Fruit fly (Drosophila melanogaster) whole organism, prepupa: ENCODE data around the gene CG15308.
A peak's percentile ranks its signal among the peaks of the same experiment; 100 is the strongest.

Source experiments
- Blimp-1 ChIP-seq: fragments of 200-800 bp; sonication (Bioruptor generic); optimal IDR thresholded peaks from 3 replicates; lab custom pipeline; 2017; ENCODE audit warnings: missing biosample characterization, missing genetic modification characterization, mild to moderate bottlenecking, moderate library complexity, missing genetic modification reagents
- CG10669 ChIP-seq: fragments of 200-800 bp; sonication (Bioruptor generic); optimal IDR thresholded peaks from 3 replicates; lab custom pipeline; 2018; ENCODE audit warnings: missing biosample characterization, mild to moderate bottlenecking, missing genetic modification characterization, moderate library complexity
- CG11294 ChIP-seq: fragments of 200-800 bp; sonication (Bioruptor generic); IDR thresholded peaks from 2 replicates; pipeline ENCODE4 v1.3.6; 2022; ENCODE audit warnings: missing biosample characterization, missing genetic modification characterization
- CG11902 ChIP-seq: fragments of 200-800 bp; sonication (Bioruptor generic); optimal IDR thresholded peaks from 3 replicates; lab custom pipeline; 2016; ENCODE audit warnings: missing biosample characterization, missing genetic modification characterization
- CG1621 ChIP-seq: fragments of 200-800 bp; sonication (Bioruptor generic); optimal IDR thresholded peaks from 3 replicates; lab custom pipeline; 2018; ENCODE audit warnings: missing biosample characterization, mild to moderate bottlenecking, missing genetic modification characterization
- CG31627 ChIP-seq: fragments of 200-800 bp; sonication (Bioruptor generic); optimal IDR thresholded peaks from 3 replicates; lab custom pipeline; 2016; ENCODE audit warnings: missing biosample characterization, missing genetic modification characterization
- CG32006 ChIP-seq: fragments of 200-800 bp; sonication (Bioruptor generic); optimal IDR thresholded peaks from 3 replicates; lab custom pipeline; 2017; ENCODE audit warnings: missing biosample characterization, mild to moderate bottlenecking, missing genetic modification characterization
- CG3919 ChIP-seq: fragments of 200-800 bp; sonication (Bioruptor generic); optimal IDR thresholded peaks from 3 replicates; lab custom pipeline; 2016; ENCODE audit warnings: missing biosample characterization, missing genetic modification characterization
- CG4318 ChIP-seq: fragments of 200-800 bp; sonication (Bioruptor generic); optimal IDR thresholded peaks from 3 replicates; lab custom pipeline; 2017; ENCODE audit warnings: missing biosample characterization, mild to moderate bottlenecking, missing genetic modification characterization
- CG6163 ChIP-seq: fragments of 200-800 bp; sonication (Bioruptor generic); IDR thresholded peaks from 3 replicates; pipeline ENCODE4 v1.3.6; 2022; ENCODE audit warnings: missing biosample characterization, missing genetic modification characterization
- CG6276 ChIP-seq: fragments of 200-800 bp; sonication (Bioruptor generic); optimal IDR thresholded peaks from 2 replicates; lab custom pipeline; 2017; ENCODE audit warnings: missing biosample characterization, mild to moderate bottlenecking, missing genetic modification characterization
- CG6792 ChIP-seq: fragments of 200-800 bp; sonication (Bioruptor generic); optimal IDR thresholded peaks from 3 replicates; lab custom pipeline; 2016; ENCODE audit warnings: missing biosample characterization, missing genetic modification characterization
- CG6854 ChIP-seq: fragments of 200-800 bp; sonication (Bioruptor generic); optimal IDR thresholded peaks from 2 replicates; lab custom pipeline; 2017; ENCODE audit warnings: missing biosample characterization, mild to moderate bottlenecking, missing genetic modification characterization
- CG7368 ChIP-seq: fragments of 200-800 bp; sonication (Bioruptor generic); optimal IDR thresholded peaks from 3 replicates; lab custom pipeline; 2016; ENCODE audit warnings: missing biosample characterization, missing genetic modification characterization
- CG8119 ChIP-seq: fragments of 200-800 bp; sonication (Bioruptor generic); IDR thresholded peaks from 3 replicates; pipeline ENCODE4 v1.3.6; 2022; ENCODE audit warnings: missing biosample characterization, missing genetic modification characterization
- CG8319 ChIP-seq: fragments of 200-800 bp; sonication (Bioruptor generic); optimal IDR thresholded peaks from 3 replicates; lab custom pipeline; 2016; ENCODE audit warnings: missing biosample characterization, missing genetic modification characterization
- CG8632 ChIP-seq: fragments of 200-800 bp; sonication (Bioruptor generic); optimal IDR thresholded peaks from 3 replicates; lab custom pipeline; 2016; ENCODE audit warnings: missing biosample characterization, missing genetic modification characterization
- Eip75B ChIP-seq: fragments of 200-800 bp; sonication (Bioruptor generic); optimal IDR thresholded peaks from 3 replicates; lab custom pipeline; 2016; ENCODE audit warnings: missing biosample characterization, missing genetic modification characterization
- Eip78C ChIP-seq: fragments of 200-800 bp; sonication (Bioruptor generic); peaks from one replicate; lab custom pipeline; 2016; ENCODE audit warnings: missing biosample characterization, missing genetic modification characterization
- Eip93F ChIP-seq: fragments of 200-800 bp; sonication (Bioruptor generic); optimal IDR thresholded peaks from 2 replicates; lab custom pipeline; 2016; ENCODE audit warnings: missing biosample characterization, mild to moderate bottlenecking, missing genetic modification characterization
- Ets21C ChIP-seq: fragments of 200-800 bp; sonication (Bioruptor generic); optimal IDR thresholded peaks from 3 replicates; lab custom pipeline; 2016; ENCODE audit warnings: missing biosample characterization, missing genetic modification characterization
- Ets96B ChIP-seq: fragments of 200-800 bp; optimal IDR thresholded peaks from 2 replicates; lab custom pipeline; 2019; ENCODE audit warnings: missing biosample characterization, mild to moderate bottlenecking, missing genetic modification characterization, moderate library complexity
- Gug ChIP-seq: fragments of 200-800 bp; sonication (Bioruptor generic); IDR thresholded peaks from 2 replicates; pipeline ENCODE4 v1.3.6; 2022; ENCODE audit warnings: missing biosample characterization, missing genetic modification characterization
- Hr38 ChIP-seq: sonication (Bioruptor generic); optimal IDR thresholded peaks from 2 replicates; lab custom pipeline; 2016; ENCODE audit warnings: missing biosample characterization, missing genetic modification characterization
- Hr39 ChIP-seq: fragments of 200-800 bp; sonication (Bioruptor generic); optimal IDR thresholded peaks from 2 replicates; lab custom pipeline; 2016; ENCODE audit warnings: missing biosample characterization, missing genetic modification characterization
- Hr4 ChIP-seq: fragments of 200-800 bp; sonication (Bioruptor generic); optimal IDR thresholded peaks from 3 replicates; lab custom pipeline; 2016; ENCODE audit warnings: missing biosample characterization, missing genetic modification characterization
- Lpt ChIP-seq: fragments of 200-800 bp; sonication (Bioruptor generic); optimal IDR thresholded peaks from 3 replicates; lab custom pipeline; 2016; ENCODE audit warnings: missing biosample characterization, missing genetic modification characterization
- Met ChIP-seq: fragments of 200-800 bp; sonication (Bioruptor generic); optimal IDR thresholded peaks from 3 replicates; lab custom pipeline; 2016; ENCODE audit warnings: missing biosample characterization, missing genetic modification characterization
- OdsH ChIP-seq: fragments of 200-800 bp; sonication (Bioruptor generic); optimal IDR thresholded peaks from 3 replicates; lab custom pipeline; 2016; ENCODE audit warnings: missing biosample characterization, missing genetic modification characterization
- Smox ChIP-seq: fragments of 200-800 bp; sonication (Bioruptor generic); optimal IDR thresholded peaks from 3 replicates; lab custom pipeline; 2016; ENCODE audit warnings: missing biosample characterization, missing genetic modification characterization
- Sox14 ChIP-seq: fragments of 200-800 bp; sonication (Bioruptor generic); optimal IDR thresholded peaks from 3 replicates; lab custom pipeline; 2016; ENCODE audit warnings: missing biosample characterization, missing genetic modification characterization
- Sox15 ChIP-seq: fragments of 200-800 bp; sonication (Bioruptor generic); optimal IDR thresholded peaks from 3 replicates; lab custom pipeline; 2016; ENCODE audit warnings: missing biosample characterization, missing genetic modification characterization
- achi ChIP-seq: fragments of 200-800 bp; sonication (Bioruptor generic); optimal IDR thresholded peaks from 3 replicates; lab custom pipeline; 2016; ENCODE audit warnings: missing biosample characterization, missing genetic modification characterization
- acj6 ChIP-seq: fragments of 200-800 bp; sonication (Bioruptor generic); optimal IDR thresholded peaks from 3 replicates; lab custom pipeline; 2016; ENCODE audit warnings: missing biosample characterization, missing genetic modification characterization
- cyc ChIP-seq: fragments of 200-800 bp; sonication (Bioruptor generic); optimal IDR thresholded peaks from 3 replicates; lab custom pipeline; 2016; ENCODE audit warnings: missing biosample characterization, missing genetic modification characterization
- dac ChIP-seq: fragments of 200-800 bp; sonication (Bioruptor generic); optimal IDR thresholded peaks from 2 replicates; lab custom pipeline; 2017; ENCODE audit warnings: missing biosample characterization, mild to moderate bottlenecking, missing genetic modification characterization
- eg ChIP-seq: fragments of 200-800 bp; sonication (Bioruptor generic); IDR thresholded peaks from 3 replicates; pipeline ENCODE4 v1.3.6; 2022; ENCODE audit warnings: missing biosample characterization, missing genetic modification characterization
- esn ChIP-seq: fragments of 200-800 bp; sonication (Bioruptor generic); optimal IDR thresholded peaks from 2 replicates; lab custom pipeline; 2016; ENCODE audit warnings: missing biosample characterization, mild to moderate bottlenecking, missing genetic modification characterization, moderate library complexity
- fd85E ChIP-seq: fragments of 200-800 bp; sonication (Bioruptor generic); optimal IDR thresholded peaks from 3 replicates; lab custom pipeline; 2016; ENCODE audit warnings: missing biosample characterization, missing genetic modification characterization
- fkh ChIP-seq: fragments of 200-800 bp; sonication (Bioruptor generic); optimal IDR thresholded peaks from 3 replicates; lab custom pipeline; 2017; ENCODE audit warnings: missing biosample characterization, mild to moderate bottlenecking, missing genetic modification characterization, moderate library complexity
- lz ChIP-seq: fragments of 200-800 bp; sonication (Bioruptor generic); optimal IDR thresholded peaks from 3 replicates; lab custom pipeline; 2016; ENCODE audit warnings: missing biosample characterization, missing genetic modification characterization
- net ChIP-seq: fragments of 200-800 bp; sonication (Bioruptor generic); optimal IDR thresholded peaks from 3 replicates; lab custom pipeline; 2016; ENCODE audit warnings: missing biosample characterization, missing genetic modification characterization
- pdm3 ChIP-seq: fragments of 200-800 bp; sonication (Bioruptor generic); optimal IDR thresholded peaks from 3 replicates; lab custom pipeline; 2016; ENCODE audit warnings: missing biosample characterization, missing genetic modification characterization
- salr ChIP-seq, 2 experiments: fragments of 200-800 bp; sonication (Bioruptor generic); optimal IDR thresholded peaks; 3 replicates each; lab custom pipeline; 2016 to 2018; ENCODE audit warnings: missing biosample characterization in 2 of 2, missing genetic modification characterization in 2 of 2, mild to moderate bottlenecking in 1 of 2
- spab ChIP-seq: fragments of 200-800 bp; sonication (Bioruptor generic); optimal IDR thresholded peaks from 2 replicates; lab custom pipeline; 2017; ENCODE audit warnings: missing biosample characterization, mild to moderate bottlenecking, missing genetic modification characterization, missing genetic modification reagents
- ss ChIP-seq, 2 experiments: fragments of 200-800 bp; sonication (Bioruptor generic); optimal IDR thresholded peaks; 2 replicates in 1 of 2; 3 replicates in 1 of 2; lab custom pipeline; 2017 to 2018; ENCODE audit warnings: mild to moderate bottlenecking in 2 of 2, missing biosample characterization in 2 of 2, missing genetic modification characterization in 2 of 2, moderate library complexity in 1 of 2
- topi ChIP-seq: fragments of 200-800 bp; sonication (Bioruptor generic); optimal IDR thresholded peaks from 3 replicates; lab custom pipeline; 2016; ENCODE audit warnings: missing biosample characterization, missing genetic modification characterization
- vri ChIP-seq: fragments of 200-800 bp; sonication (Bioruptor generic); optimal IDR thresholded peaks from 3 replicates; lab custom pipeline; 2016; ENCODE audit warnings: missing biosample characterization, mild to moderate bottlenecking, missing genetic modification characterization

CG15308 gene

DNA sequence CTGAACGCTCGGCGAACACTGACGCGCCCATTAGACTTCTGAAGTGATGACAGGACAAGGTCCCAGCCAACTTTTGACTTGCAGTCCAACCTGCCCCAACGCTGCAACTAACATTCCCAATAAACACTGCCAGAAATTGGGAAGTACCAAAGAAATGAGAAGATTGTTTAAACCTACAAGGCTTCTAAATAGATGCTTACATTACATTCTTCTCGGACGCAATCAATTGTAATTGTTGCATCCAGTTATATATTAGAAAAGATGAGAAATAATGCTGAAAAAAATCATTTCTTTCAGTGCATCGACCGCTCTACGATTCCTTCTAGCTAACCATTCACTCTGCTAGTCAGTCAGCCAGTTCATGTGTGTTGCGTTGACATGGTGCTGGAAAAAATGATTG, 16.3 kb downstream of the CG15308 start (continued):
- TF ChIP-seq Eip75B = peak; percentile 37
- no peak for TF ChIP-seq fkh
- no peak for TF ChIP-seq CG11294 (GFP tag; lab: Robert Waterston, UW)
- TF ChIP-seq Sox15 = no peak
- peak; percentile 4 for TF ChIP-seq Smox (GFP tag; lab: Kevin White, UChicago)
- peak; percentile 43 for TF ChIP-seq CG1621 (tag; lab: Kevin White, UChicago)
- TF ChIP-seq CG31627 (GFP tag; lab: Kevin White, UChicago) = peak; percentile 21
- TF ChIP-seq CG6854 = no peak
- peak; percentile 29 for TF ChIP-seq topi (GFP tag; lab: Kevin White, UChicago)
- TF ChIP-seq CG8319 = no peak
- peak; percentile 21 for TF ChIP-seq achi (GFP tag; lab: Kevin White, UChicago)
- TF ChIP-seq ss (GFP tag; optimal IDR thresholded peaks at IDR 0.05; lab: Kevin White, UChicago) = peak; percentile 28 to 36
- TF ChIP-seq cyc (GFP tag; lab: Kevin White, UChicago) = peak; percentile 26
- TF ChIP-seq CG32006 (GFP tag; lab: Kevin White, UChicago) = peak; percentile 52
- peak; percentile 41 for TF ChIP-seq CG6792
- TF ChIP-seq Eip78C (GFP tag; lab: Kevin White, UChicago) = peak; percentile 79
- no peak for TF ChIP-seq CG11902
- peak; percentile 36 for TF ChIP-seq spab
- no peak; the same call in 2 of the 3 replicates for TF ChIP-seq CG6163 (GFP tag; lab: Robert Waterston, UW)
- no peak for TF ChIP-seq fd85E
- TF ChIP-seq vri (GFP tag; lab: Kevin White, UChicago) = no peak
- TF ChIP-seq Lpt (GFP tag; lab: Kevin White, UChicago) = peak; percentile 39
- peak; percentile 10 for TF ChIP-seq Met
- peak; percentile 23 for TF ChIP-seq Hr4 (GFP tag; lab: Kevin White, UChicago)
- TF ChIP-seq esn (GFP tag; lab: Kevin White, UChicago) = peak; percentile 26
- peak; percentile 12 for TF ChIP-seq CG7368 (GFP tag; lab: Kevin White, UChicago)
- no peak for TF ChIP-seq Blimp-1 (GFP tag; lab: Kevin White, UChicago)
- TF ChIP-seq salr (GFP tag; optimal IDR thresholded peaks at IDR 0.05; lab: Kevin White, UChicago) = peak; percentile 8 to 32
- peak; percentile 14 for TF ChIP-seq CG8632 (GFP tag; lab: Kevin White, UChicago)
- 0 out of 3 replicates have a peak, but pooled peaks have one; percentile 24 for TF ChIP-seq eg (GFP tag; lab: Robert Waterston, UW)
- TF ChIP-seq Hr39 (GFP tag; lab: Kevin White, UChicago) = peak; percentile 39
- peak; percentile 46 for TF ChIP-seq pdm3 (GFP tag; lab: Kevin White, UChicago)
- no peak for TF ChIP-seq Hr38 (GFP tag; lab: Kevin White, UChicago)

DNA sequence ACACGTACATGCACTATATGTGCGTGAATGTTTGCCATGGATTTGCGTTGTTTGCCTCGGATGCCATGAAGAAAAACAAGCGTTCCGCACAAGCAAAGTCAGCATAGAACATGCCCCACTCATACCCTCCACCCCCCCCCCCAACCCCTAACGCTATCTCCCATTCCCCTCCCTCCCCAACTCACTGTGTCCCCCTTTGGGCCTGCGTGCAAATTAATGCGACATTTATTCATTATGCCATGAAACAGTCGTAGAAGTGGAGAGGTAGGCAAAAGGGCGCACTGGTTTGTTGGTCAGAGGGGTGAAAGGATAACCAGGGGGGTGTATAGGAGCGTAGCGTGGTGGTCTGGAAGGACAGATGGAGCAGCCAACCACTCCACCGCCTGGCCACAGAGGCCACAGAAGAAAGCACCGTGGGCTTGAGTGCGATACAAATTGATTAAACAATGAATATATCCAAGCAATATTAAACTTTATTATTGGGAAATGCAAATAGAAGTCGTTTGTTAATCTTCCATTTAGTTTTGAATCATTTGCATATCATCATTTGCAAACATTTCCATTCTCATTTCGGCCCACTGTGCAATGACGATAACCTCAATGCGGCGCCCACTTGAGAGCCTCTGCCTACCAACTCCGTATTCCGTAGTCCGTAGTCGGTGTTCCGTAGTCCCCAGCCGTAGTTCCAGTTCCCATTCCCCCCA, 34.4 kb downstream of the CG15308 start:
- peak; percentile 63 for TF ChIP-seq CG32006 (GFP tag; lab: Kevin White, UChicago)
- peak; percentile 35 for TF ChIP-seq Met
- TF ChIP-seq Sox15 = no peak
- TF ChIP-seq Ets21C (GFP tag; lab: Kevin White, UChicago) = no peak
- peak; percentile 88 for TF ChIP-seq Eip78C (GFP tag; lab: Kevin White, UChicago)
- peak; percentile 58 for TF ChIP-seq Gug
- TF ChIP-seq Sox14 = peak; percentile 32
- TF ChIP-seq CG6792 = peak; percentile 16
- TF ChIP-seq CG6163 (GFP tag; lab: Robert Waterston, UW) = peak; percentile 78
- TF ChIP-seq fkh = no peak
- peak; percentile 26 for TF ChIP-seq Hr4 (GFP tag; lab: Kevin White, UChicago)
- TF ChIP-seq CG4318 (GFP tag; lab: Kevin White, UChicago) = peak; percentile 0
- peak; percentile 25 for TF ChIP-seq OdsH (GFP tag; lab: Kevin White, UChicago)
- peak; percentile 7 for TF ChIP-seq Ets96B
- peak; percentile 12 to 65 for TF ChIP-seq ss (GFP tag; optimal IDR thresholded peaks at IDR 0.05; lab: Kevin White, UChicago)
- TF ChIP-seq Blimp-1 (GFP tag; lab: Kevin White, UChicago) = no peak
- TF ChIP-seq CG3919 (GFP tag; lab: Kevin White, UChicago) = peak; percentile 33
- no peak for TF ChIP-seq Eip93F (GFP tag; lab: Kevin White, UChicago)
- TF ChIP-seq pdm3 (GFP tag; lab: Kevin White, UChicago) = peak; percentile 44
- peak; percentile 18 for TF ChIP-seq CG10669 (GFP tag; lab: Kevin White, UChicago)
- TF ChIP-seq spab = no peak
- TF ChIP-seq topi (GFP tag; lab: Kevin White, UChicago) = peak; percentile 2
- no peak for TF ChIP-seq dac (GFP tag; lab: Kevin White, UChicago)
- peak; percentile 46 for TF ChIP-seq achi (GFP tag; lab: Kevin White, UChicago)
- peak; percentile 71 for TF ChIP-seq CG8119 (GFP tag; lab: Robert Waterston, UW)
- peak; percentile 40 for TF ChIP-seq acj6 (GFP tag; lab: Kevin White, UChicago)
- no peak for TF ChIP-seq CG6276 (GFP tag; lab: Kevin White, UChicago)
- peak; percentile 56 for TF ChIP-seq Eip75B
- TF ChIP-seq net (GFP tag; lab: Kevin White, UChicago) = peak; percentile 36
- peak; percentile 21 for TF ChIP-seq lz
